Worm (Caenorhabditis elegans): ENCODE measurements around the gene C01G5.5.
A peak's percentile ranks its signal among the peaks of the same experiment; 100 is the strongest.

Gene C01G5.5

DNA sequence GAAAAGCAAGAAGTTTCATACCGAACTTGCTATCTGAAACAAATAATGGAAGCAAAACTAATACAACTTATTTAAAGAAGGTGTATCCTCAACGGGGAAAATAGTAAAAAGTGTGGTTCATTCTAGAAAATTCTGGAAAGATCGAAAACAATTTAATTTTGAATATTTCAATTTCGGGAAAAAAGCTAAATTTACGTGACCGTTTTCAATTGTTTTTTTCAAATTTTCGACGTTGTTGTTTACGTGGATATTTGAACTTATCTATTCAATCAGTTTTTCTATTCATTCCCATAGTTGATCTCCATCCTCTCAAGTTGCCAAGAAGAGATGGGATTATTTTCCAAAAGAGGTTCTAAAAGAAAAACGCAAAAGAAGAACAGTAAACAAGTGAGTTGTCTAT lies 11.5 kb downstream of the C01G5.5 start, which contains the start of gene C01G5.3:
Gene C01G5.3 (plus strand): TSS at position 301 of the 400 bp plus-strand sequence.
- TF ChIP-seq eor-1 (tag; optimal IDR thresholded peaks at IDR 0.05) (no peak), nhr-43 (tag; optimal IDR thresholded peaks at IDR 0.05; ENCODE audit: poor library complexity, severe bottlenecking) (no peak), elt-3 (tag; optimal IDR thresholded peaks at IDR 0.05) (no peak), snpc-4 (tag; optimal IDR thresholded peaks at IDR 0.05) (no peak), ceh-28 (tag; optimal IDR thresholded peaks at IDR 0.05) (no peak), fkh-2 (tag; optimal IDR thresholded peaks at IDR 0.05) (no peak), elt-1 (tag; optimal IDR thresholded peaks at IDR 0.05) (no peak), lin-15B (tag; optimal IDR thresholded peaks at IDR 0.05) (no peak), nhr-77 (tag; optimal IDR thresholded peaks at IDR 0.05) (no peak), ztf-11 (tag; optimal IDR thresholded peaks at IDR 0.05) (no peak), mml-1 (tag; optimal IDR thresholded peaks at IDR 0.05) (no peak), mdl-1 (tag; optimal IDR thresholded peaks at IDR 0.05) (no peak), nhr-11 (tag; optimal IDR thresholded peaks at IDR 0.05) (no peak), ztf-4 (tag; optimal IDR thresholded peaks at IDR 0.05) (no peak), lsy-12 (tag; optimal IDR thresholded peaks at IDR 0.05) (no peak), ceh-9 (tag; optimal IDR thresholded peaks at IDR 0.05) (no peak), R02D3.7 (tag; optimal IDR thresholded peaks at IDR 0.05) (no peak), lin-39 (tag; optimal IDR thresholded peaks at IDR 0.05) (no peak), nhr-28 (tag; optimal IDR thresholded peaks at IDR 0.05) (no peak)

ce11 chrIV:6541435-6541834 lies 17.0 kb downstream of the C01G5.5 start, which contains the start of gene C01G5.25:
TSS of gene C01G5.25 (plus strand) at chrIV:6541684.
- TF ChIP-seq elt-3 (tag; optimal IDR thresholded peaks at IDR 0.05) (no peak), lin-39 (tag; optimal IDR thresholded peaks at IDR 0.05) (peak; percentile 51), jun-1 (tag; optimal IDR thresholded peaks at IDR 0.05) (no peak)

- no peak for TF ChIP-seq pha-4 (tag; optimal IDR thresholded peaks at IDR 0.05)
- no peak for TF ChIP-seq eor-1 (tag; optimal IDR thresholded peaks at IDR 0.05)
- no peak for TF ChIP-seq ceh-9 (tag; optimal IDR thresholded peaks at IDR 0.05)
- no peak for TF ChIP-seq pqm-1 (tag; optimal IDR thresholded peaks at IDR 0.05)
- TF ChIP-seq nhr-43 (tag; optimal IDR thresholded peaks at IDR 0.05; ENCODE audit: poor library complexity, severe bottlenecking), result no peak
- no peak for TF ChIP-seq elt-1 (tag; optimal IDR thresholded peaks at IDR 0.05)
- no peak for TF ChIP-seq mml-1 (tag; optimal IDR thresholded peaks at IDR 0.05)
- TF ChIP-seq elt-3 (tag; optimal IDR thresholded peaks at IDR 0.05), result no peak
- no peak for TF ChIP-seq zag-1 (tag; optimal IDR thresholded peaks at IDR 0.05)
- no peak for TF ChIP-seq nhr-11 (tag; optimal IDR thresholded peaks at IDR 0.05)
- no peak for TF ChIP-seq fos-1 (tag; optimal IDR thresholded peaks at IDR 0.05)
- TF ChIP-seq nhr-67 (tag; optimal IDR thresholded peaks at IDR 0.05), result no peak
- no peak for TF ChIP-seq mdl-1 (tag; optimal IDR thresholded peaks at IDR 0.05)
- no peak for TF ChIP-seq elt-2 (tag; optimal IDR thresholded peaks at IDR 0.05)
- TF ChIP-seq nhr-12 (tag; optimal IDR thresholded peaks at IDR 0.05), result no peak
- no peak for TF ChIP-seq nhr-76 (tag; optimal IDR thresholded peaks at IDR 0.05)
- TF ChIP-seq nhr-28 (tag; optimal IDR thresholded peaks at IDR 0.05), result no peak
- no peak for TF ChIP-seq ztf-4 (tag; optimal IDR thresholded peaks at IDR 0.05)
- TF ChIP-seq ceh-82 (tag; optimal IDR thresholded peaks at IDR 0.05), result no peak
- TF ChIP-seq nhr-77 (tag; optimal IDR thresholded peaks at IDR 0.05), result no peak
Observed at ce11 chrIV:6542962-6543361, 18.6 kb downstream of the C01G5.5 start.

DNA sequence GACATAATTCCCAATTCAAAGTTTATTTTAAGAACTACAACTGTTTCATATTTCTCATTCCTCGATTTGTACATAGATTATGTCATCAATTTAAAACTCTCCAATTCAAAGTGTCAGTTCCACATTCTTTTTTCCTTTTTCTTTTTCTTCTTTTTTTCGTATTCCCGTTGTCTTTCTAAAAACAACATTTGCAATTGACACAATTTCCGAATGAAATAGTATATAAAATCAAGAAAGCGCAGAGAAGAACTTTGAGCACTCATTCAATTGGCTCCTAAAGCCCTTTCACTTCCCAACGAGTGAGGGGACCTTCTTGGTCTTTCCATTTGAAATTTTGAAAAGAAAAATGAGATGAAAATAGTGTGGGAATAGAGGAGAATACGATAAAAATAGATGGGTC lies 23.0 kb downstream of the C01G5.5 start:
- TF ChIP-seq ZK546.5 (tag; optimal IDR thresholded peaks at IDR 0.05) (no peak), pha-4 (tag; optimal IDR thresholded peaks at IDR 0.05) (no peak), nhr-67 (tag; optimal IDR thresholded peaks at IDR 0.05) (no peak), nhr-12 (tag; optimal IDR thresholded peaks at IDR 0.05) (no peak), nhr-76 (tag; optimal IDR thresholded peaks at IDR 0.05) (no peak), fkh-2 (tag; optimal IDR thresholded peaks at IDR 0.05) (no peak), lin-39 (tag; optimal IDR thresholded peaks at IDR 0.05) (no peak), tbx-2 (tag; optimal IDR thresholded peaks at IDR 0.05) (no peak), elt-1 (tag; optimal IDR thresholded peaks at IDR 0.05) (no peak), nhr-25 (tag; optimal IDR thresholded peaks at IDR 0.05) (no peak), hmg-11 (tag; optimal IDR thresholded peaks at IDR 0.05) (no peak), elt-2 (tag; optimal IDR thresholded peaks at IDR 0.05) (no peak), fos-1 (tag; optimal IDR thresholded peaks at IDR 0.05) (no peak), ceh-82 (tag; optimal IDR thresholded peaks at IDR 0.05) (no peak), egl-27 (tag; optimal IDR thresholded peaks at IDR 0.05) (no peak), snpc-4 (tag; optimal IDR thresholded peaks at IDR 0.05) (no peak), aly-2 (tag; optimal IDR thresholded peaks at IDR 0.05) (no peak), lin-15B (tag; optimal IDR thresholded peaks at IDR 0.05) (no peak), nhr-77 (tag; optimal IDR thresholded peaks at IDR 0.05) (no peak), egl-5 (tag; optimal IDR thresholded peaks at IDR 0.05) (no peak)
